Worm (Caenorhabditis elegans): ENCODE measurements around the gene jmjd-4.

The jmjd-4 gene

DNA sequence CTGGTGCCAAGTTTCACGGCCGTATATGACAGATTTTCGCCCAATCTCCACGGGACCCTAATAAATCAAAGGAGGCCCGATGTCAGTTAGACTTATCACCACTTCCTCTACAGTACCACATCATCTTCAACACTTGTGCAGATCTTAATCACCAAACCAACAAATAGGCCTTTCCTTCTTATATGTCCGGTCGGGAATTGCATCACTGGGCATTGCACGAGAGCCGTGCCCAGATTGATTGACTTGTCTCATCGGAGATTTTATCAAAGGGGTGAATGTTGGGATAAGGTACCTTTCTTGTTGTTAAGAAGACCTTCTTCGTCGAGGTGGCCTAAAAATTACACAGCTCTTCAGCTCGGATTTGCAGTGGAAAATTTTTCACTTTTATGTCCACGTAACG, 10.9 kb upstream of the jmjd-4 start:
- TF ChIP-seq egl-5 (tag; optimal IDR thresholded peaks at IDR 0.05) = no peak

DNA sequence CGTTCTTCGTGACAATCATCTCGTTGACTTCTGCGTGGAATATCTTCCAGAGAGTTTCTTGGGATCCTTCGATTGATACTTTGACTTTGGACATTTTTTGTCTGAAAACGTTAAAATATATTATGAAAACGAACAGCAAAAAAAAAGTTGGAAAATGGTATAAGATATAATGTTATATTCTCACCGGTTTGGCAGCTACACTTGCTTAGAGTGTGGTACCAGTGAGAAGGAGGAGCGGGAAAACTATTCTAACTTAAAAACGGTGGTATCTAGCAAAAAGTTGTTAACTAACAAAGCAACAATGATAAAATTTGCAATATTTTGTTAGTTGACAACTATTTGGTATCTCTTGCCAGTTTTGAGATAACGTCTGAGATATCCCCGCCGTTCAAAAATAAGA, 7.9 kb upstream of the jmjd-4 start, which contains the start of gene tbx-9:
tbx-9 (minus strand) TSS at position 101 of the 400 bp plus-strand sequence.
- TF ChIP-seq mdl-1 (tag; optimal IDR thresholded peaks at IDR 0.05) = no peak
- no peak for TF ChIP-seq fkh-10 (GFP tag; optimal IDR thresholded peaks at IDR 0.05)
- TF ChIP-seq ztf-11 (tag; optimal IDR thresholded peaks at IDR 0.05) = no peak
- no peak for TF ChIP-seq nhr-77 (tag; optimal IDR thresholded peaks at IDR 0.05)
- no peak for TF ChIP-seq pqm-1 (tag; optimal IDR thresholded peaks at IDR 0.05)
- TF ChIP-seq R02D3.7 (tag; optimal IDR thresholded peaks at IDR 0.05) = no peak
- TF ChIP-seq jun-1 (tag; optimal IDR thresholded peaks at IDR 0.05) = no peak
- TF ChIP-seq elt-2 (tag; optimal IDR thresholded peaks at IDR 0.05) = no peak
- TF ChIP-seq ztf-4 (tag; optimal IDR thresholded peaks at IDR 0.05) = no peak
- no peak for TF ChIP-seq nfya-1 (tag; optimal IDR thresholded peaks at IDR 0.05; ENCODE audit: insufficient read depth)
- no peak for TF ChIP-seq nhr-43 (tag; optimal IDR thresholded peaks at IDR 0.05; ENCODE audit: poor library complexity, severe bottlenecking)
- no peak for TF ChIP-seq egl-27 (tag; optimal IDR thresholded peaks at IDR 0.05)
- TF ChIP-seq nhr-23 (tag; optimal IDR thresholded peaks at IDR 0.05) = no peak
- TF ChIP-seq skn-1 (tag; optimal IDR thresholded peaks at IDR 0.05) = no peak
- TF ChIP-seq ceh-9 (tag; optimal IDR thresholded peaks at IDR 0.05) = no peak
- no peak for TF ChIP-seq eor-1 (tag; optimal IDR thresholded peaks at IDR 0.05)
- TF ChIP-seq ceh-82 (tag; optimal IDR thresholded peaks at IDR 0.05) = no peak
- TF ChIP-seq nhr-12 (tag; optimal IDR thresholded peaks at IDR 0.05) = no peak
- no peak for TF ChIP-seq tbx-2 (tag; optimal IDR thresholded peaks at IDR 0.05)
- TF ChIP-seq hmg-11 (tag; optimal IDR thresholded peaks at IDR 0.05) = no peak

DNA sequence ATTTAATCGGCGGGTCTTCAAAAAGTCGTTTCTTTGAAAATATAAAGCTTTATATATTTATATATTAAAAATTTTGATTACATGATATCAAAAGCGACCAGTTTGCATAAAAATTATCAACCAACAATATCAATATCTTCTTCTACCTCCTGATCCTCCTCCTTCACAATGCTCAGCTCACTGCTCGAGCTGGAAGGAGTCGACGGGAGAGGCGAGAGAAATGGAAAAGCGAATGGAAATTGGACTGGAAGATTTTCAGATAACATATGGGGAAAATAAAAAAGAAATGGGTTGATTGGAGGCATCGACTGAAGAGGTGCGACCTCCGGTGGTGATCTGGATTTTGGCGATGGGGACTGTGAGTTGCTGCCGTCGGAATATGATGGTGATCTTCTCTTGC, 6.1 kb upstream of the jmjd-4 start:
- no peak for TF ChIP-seq pha-4 (tag; optimal IDR thresholded peaks at IDR 0.05)
- no peak for TF ChIP-seq nhr-43 (tag; optimal IDR thresholded peaks at IDR 0.05; ENCODE audit: poor library complexity, severe bottlenecking)
- TF ChIP-seq ZK546.5 (tag; optimal IDR thresholded peaks at IDR 0.05) = no peak
- no peak for TF ChIP-seq nhr-23 (tag; optimal IDR thresholded peaks at IDR 0.05)
- no peak for TF ChIP-seq tbx-2 (tag; optimal IDR thresholded peaks at IDR 0.05)
- no peak for TF ChIP-seq zag-1 (tag; optimal IDR thresholded peaks at IDR 0.05)
- no peak for TF ChIP-seq daf-12 (tag; optimal IDR thresholded peaks at IDR 0.05)
- TF ChIP-seq mml-1 (tag; optimal IDR thresholded peaks at IDR 0.05) = no peak
- TF ChIP-seq elt-1 (tag; optimal IDR thresholded peaks at IDR 0.05) = no peak
- no peak for TF ChIP-seq unc-39 (tag; optimal IDR thresholded peaks at IDR 0.05)
- TF ChIP-seq skn-1 (tag; optimal IDR thresholded peaks at IDR 0.05) = no peak

DNA sequence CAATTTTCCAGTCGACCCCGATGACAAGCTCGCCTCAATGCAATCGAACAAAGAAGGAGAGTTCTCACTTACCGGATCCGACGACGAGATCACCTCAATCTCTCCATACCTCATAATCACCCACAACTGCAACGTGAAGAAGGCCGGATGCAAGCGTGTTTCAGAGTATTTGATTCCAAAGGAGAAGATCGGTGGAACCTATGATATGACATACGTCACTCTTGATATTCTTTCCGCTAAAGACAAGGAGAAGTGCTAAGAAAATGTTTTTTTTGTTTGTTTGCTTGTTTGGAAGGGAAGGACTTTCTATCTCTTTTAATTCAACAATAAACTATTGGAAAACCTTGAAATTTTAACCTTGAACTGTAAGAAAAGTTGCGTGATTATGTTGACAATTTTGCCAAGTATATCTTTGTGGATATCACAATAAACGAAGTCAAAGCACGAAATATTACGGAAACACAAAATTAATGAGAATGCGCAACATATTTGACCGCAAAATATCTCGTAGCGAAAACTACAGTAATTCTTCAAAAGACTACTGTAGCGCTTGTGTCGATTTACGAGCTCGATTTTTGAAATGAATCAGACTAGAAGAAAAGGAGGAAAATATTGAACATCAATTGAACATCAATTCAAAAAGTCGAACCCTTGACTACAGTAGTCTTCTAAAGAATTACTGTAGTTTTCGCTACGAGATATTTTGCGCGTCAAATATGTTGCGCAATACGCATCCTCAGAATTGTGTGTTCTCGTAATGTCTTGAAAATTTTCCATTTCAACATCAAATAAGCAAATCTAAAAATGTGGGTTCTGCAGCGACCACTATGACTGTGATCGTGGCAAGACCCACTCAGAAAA, 5.4 kb upstream of the jmjd-4 start:
- peak; percentile 66 for TF ChIP-seq ama-1 (optimal IDR thresholded peaks at IDR 0.05)
- TF ChIP-seq nhr-25 (tag; optimal IDR thresholded peaks at IDR 0.05) = peak; percentile 39
- TF ChIP-seq sea-2 (GFP tag; optimal IDR thresholded peaks at IDR 0.05) = no peak
- TF ChIP-seq R02D3.7 (tag; optimal IDR thresholded peaks at IDR 0.05) = peak; percentile 19
- TF ChIP-seq ceh-28 (tag; optimal IDR thresholded peaks at IDR 0.05) = peak; percentile 34
- TF ChIP-seq ZK546.5 (tag; optimal IDR thresholded peaks at IDR 0.05) = no peak
- no peak for TF ChIP-seq mml-1 (tag; optimal IDR thresholded peaks at IDR 0.05)

DNA sequence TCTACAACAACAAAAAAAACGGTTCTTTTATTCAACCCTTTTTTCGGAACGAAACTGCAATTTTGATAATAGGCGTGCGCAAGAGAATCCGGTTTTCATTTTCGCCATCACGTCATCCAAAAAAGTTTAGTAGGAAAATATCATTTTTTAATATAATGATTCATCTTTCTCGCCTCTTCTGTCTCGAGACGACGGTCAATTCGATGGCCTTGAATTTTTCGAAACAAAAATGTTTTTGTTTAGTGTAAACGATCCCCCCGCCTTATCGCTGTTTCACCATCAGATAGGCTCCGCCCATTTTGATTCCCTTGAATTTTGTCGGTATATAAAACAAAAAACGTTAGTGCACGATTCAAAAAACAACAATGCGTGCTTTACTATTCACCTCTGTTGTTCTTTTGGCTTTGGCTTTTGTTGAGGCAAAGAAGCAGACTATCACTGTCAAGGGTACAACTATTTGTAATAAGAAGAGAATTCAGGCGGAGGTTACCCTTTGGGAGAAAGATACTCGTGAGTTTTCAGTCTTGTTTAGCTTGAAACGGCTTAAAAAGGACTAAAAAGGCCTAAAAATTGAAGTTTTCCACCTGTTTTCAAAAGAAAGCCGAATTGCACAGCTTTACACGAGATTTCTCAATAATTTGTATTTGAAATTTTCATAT, 3.8 kb upstream of the jmjd-4 start, which contains the start of gene ttr-15:
ttr-15 (plus strand) TSS at position 340 of the 659 bp plus-strand sequence.
- TF ChIP-seq ztf-11 (tag; optimal IDR thresholded peaks at IDR 0.05) (no peak), nhr-25 (tag; optimal IDR thresholded peaks at IDR 0.05) (peak; percentile 51), nhr-28 (tag; optimal IDR thresholded peaks at IDR 0.05) (no peak), mdl-1 (tag; optimal IDR thresholded peaks at IDR 0.05) (no peak), unc-62 (GFP tag; optimal IDR thresholded peaks at IDR 0.05) (no peak), nhr-43 (tag; optimal IDR thresholded peaks at IDR 0.05; ENCODE audit: poor library complexity, severe bottlenecking) (peak; percentile 61), lin-15B (tag; optimal IDR thresholded peaks at IDR 0.05) (no peak), nhr-23 (tag; optimal IDR thresholded peaks at IDR 0.05) (peak; percentile 27), ceh-82 (tag; optimal IDR thresholded peaks at IDR 0.05) (no peak), jun-1 (tag; optimal IDR thresholded peaks at IDR 0.05) (peak; percentile 48), nhr-11 (tag; optimal IDR thresholded peaks at IDR 0.05) (no peak), aly-2 (tag; optimal IDR thresholded peaks at IDR 0.05) (no peak), tbx-2 (tag; optimal IDR thresholded peaks at IDR 0.05) (no peak), ceh-28 (tag; optimal IDR thresholded peaks at IDR 0.05) (peak; percentile 27), nhr-76 (tag; optimal IDR thresholded peaks at IDR 0.05) (no peak), ztf-4 (tag; optimal IDR thresholded peaks at IDR 0.05) (no peak), elt-3 (tag; optimal IDR thresholded peaks at IDR 0.05) (no peak), ama-1 (optimal IDR thresholded peaks at IDR 0.05) (no peak), ceh-9 (tag; optimal IDR thresholded peaks at IDR 0.05) (no peak), elt-1 (tag; optimal IDR thresholded peaks at IDR 0.05) (peak; percentile 43), fkh-2 (tag; optimal IDR thresholded peaks at IDR 0.05) (no peak)

Data from whole organism, L3 larva.